Fruit fly (Drosophila melanogaster): Measurements from ENCODE around the gene chinmo.

chinmo gene

DNA sequence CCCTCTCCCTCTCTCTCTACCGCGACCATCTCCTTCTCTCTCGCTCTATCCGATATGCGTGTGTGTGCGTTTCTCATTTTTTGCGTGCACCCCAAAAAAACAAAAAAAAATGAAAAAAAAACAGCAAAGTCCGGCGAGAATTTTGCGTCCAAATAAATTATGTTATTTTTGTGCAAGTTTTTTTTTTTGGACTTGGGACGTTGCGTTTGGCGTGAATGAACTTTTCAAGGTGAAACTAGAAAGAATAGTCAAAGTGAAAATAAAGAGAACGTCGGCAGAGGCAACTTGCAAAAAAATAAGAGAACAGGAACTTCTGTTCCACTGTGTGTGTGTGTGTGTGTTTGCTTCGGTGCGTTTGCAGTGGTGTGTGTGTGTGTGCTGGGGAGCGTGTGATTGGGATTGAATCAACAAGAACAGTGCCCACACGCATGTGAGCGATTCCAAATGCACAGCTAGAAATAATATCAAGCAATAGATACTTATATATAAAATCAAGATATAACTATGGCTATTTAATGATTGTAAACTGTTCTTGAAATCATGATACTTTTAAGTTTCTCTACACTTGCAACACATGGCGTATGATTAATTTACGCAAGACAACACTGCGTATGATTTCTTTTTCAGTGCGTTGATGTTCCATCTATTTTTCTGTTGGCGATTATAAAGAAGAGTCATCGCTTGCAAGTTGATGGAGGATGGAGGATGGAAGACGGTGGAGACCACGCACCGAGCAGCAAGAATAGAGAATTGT is 21.7 kb upstream of the chinmo start (continued):
- no peak for TF ChIP-seq hkb (optimal IDR thresholded peaks at IDR 0.05)
- TF ChIP-seq hkb (GFP tag; IDR thresholded peaks at IDR 0.05): peak; percentile 71
- peak; percentile 57 for TF ChIP-seq CG15514 (GFP tag; optimal IDR thresholded peaks at IDR 0.05)
- TF ChIP-seq Abd-B (GFP tag; optimal IDR thresholded peaks at IDR 0.05): no peak
- no peak for TF ChIP-seq hth (optimal IDR thresholded peaks at IDR 0.05)
- TF ChIP-seq CG17186 (GFP tag; optimal IDR thresholded peaks at IDR 0.05): no peak
- TF ChIP-seq zen (tag; optimal IDR thresholded peaks at IDR 0.05): no peak
- TF ChIP-seq cg (GFP tag; optimal IDR thresholded peaks at IDR 0.05): peak; percentile 23
- TF ChIP-seq stc (GFP tag; IDR thresholded peaks at IDR 0.05): no peak
- TF ChIP-seq HHEX (GFP tag; optimal IDR thresholded peaks at IDR 0.05): peak; percentile 62
- 0 out of 3 replicates have a peak, but pooled peaks have one; percentile 22 for TF ChIP-seq CG11093 (GFP tag; IDR thresholded peaks at IDR 0.05)
- peak; percentile 45; the same call in 1 of the 2 replicates for TF ChIP-seq ranshi (GFP tag; IDR thresholded peaks at IDR 0.05)
- TF ChIP-seq E2f1 (GFP tag; IDR thresholded peaks at IDR 0.05): peak; percentile 62
- TF ChIP-seq CG6272 (GFP tag; IDR thresholded peaks at IDR 0.05): no peak
- TF ChIP-seq z (GFP tag; IDR thresholded peaks at IDR 0.05): no peak
- no peak for TF ChIP-seq CG8478 (optimal IDR thresholded peaks at IDR 0.05)
- peak; percentile 14 for TF ChIP-seq Blimp-1 (GFP tag; optimal IDR thresholded peaks at IDR 0.05)
- peak; percentile 33; the same call in 1 of the 2 replicates for TF ChIP-seq CG9215 (GFP tag; IDR thresholded peaks at IDR 0.05)
- TF ChIP-seq CG18262 (tag; optimal IDR thresholded peaks at IDR 0.05): peak; percentile 12
- no peak for TF ChIP-seq tna (GFP tag; IDR thresholded peaks at IDR 0.05; ENCODE audit: partially characterized antibody)
- peak; percentile 24 for TF ChIP-seq fd96Cb (tag; optimal IDR thresholded peaks at IDR 0.05)
- peak; percentile 41 for TF ChIP-seq CG18619 (GFP tag; optimal IDR thresholded peaks at IDR 0.05)
- TF ChIP-seq Atf3 (GFP tag; optimal IDR thresholded peaks at IDR 0.05): no peak
- no peak for TF ChIP-seq inv (GFP tag; IDR thresholded peaks at IDR 0.05; ENCODE audit: partially characterized antibody)
- TF ChIP-seq kah (GFP tag; optimal IDR thresholded peaks at IDR 0.05): no peak
- TF ChIP-seq YL-1 (GFP tag; optimal IDR thresholded peaks at IDR 0.05): no peak
- TF ChIP-seq CG3281 (GFP tag; optimal IDR thresholded peaks at IDR 0.05): peak; percentile 68
- no peak for TF ChIP-seq CG43689 (GFP tag; IDR thresholded peaks at IDR 0.05)
- no peak for TF ChIP-seq CG12236 (GFP tag; optimal IDR thresholded peaks at IDR 0.05)
- no peak for TF ChIP-seq croc (GFP tag; conservative IDR thresholded peaks at IDR 0.05)
- TF ChIP-seq CG11456 (GFP tag; IDR thresholded peaks at IDR 0.05): peak; percentile 26; the same call in 1 of the 3 replicates
- peak; percentile 40 for TF ChIP-seq slp2 (GFP tag; optimal IDR thresholded peaks at IDR 0.05)
- TF ChIP-seq HLH54F (GFP tag; optimal IDR thresholded peaks at IDR 0.05): peak; percentile 39
- TF ChIP-seq Xbp1 (GFP tag; optimal IDR thresholded peaks at IDR 0.05): peak; percentile 50
- TF ChIP-seq br (optimal IDR thresholded peaks at IDR 0.05): no peak
- TF ChIP-seq CG9437 (GFP tag; optimal IDR thresholded peaks at IDR 0.05): peak; percentile 48
- no peak for TF ChIP-seq CG14860 (GFP tag; IDR thresholded peaks at IDR 0.05; ENCODE audit: partially characterized antibody)
- TF ChIP-seq pfk (GFP tag; optimal IDR thresholded peaks at IDR 0.05): no peak
- TF ChIP-seq tx (GFP tag; optimal IDR thresholded peaks at IDR 0.05): no peak
- TF ChIP-seq chm (GFP tag; IDR thresholded peaks at IDR 0.05): no peak
- TF ChIP-seq CG12071 (GFP tag; optimal IDR thresholded peaks at IDR 0.05): peak; percentile 55
- no peak for TF ChIP-seq Doc2 (GFP tag; IDR thresholded peaks at IDR 0.05)
- no peak for TF ChIP-seq cas (GFP tag; IDR thresholded peaks at IDR 0.05)
- no peak for TF ChIP-seq D19A (tag; optimal IDR thresholded peaks at IDR 0.05)
- TF ChIP-seq BEAF-32 (GFP tag; optimal IDR thresholded peaks at IDR 0.05): no peak
- peak; percentile 73 for TF ChIP-seq Ada2b (GFP tag; IDR thresholded peaks at IDR 0.05)
- no peak for TF ChIP-seq CG8290 (GFP tag; optimal IDR thresholded peaks at IDR 0.05)
- TF ChIP-seq CG8290 (tag; optimal IDR thresholded peaks at IDR 0.05): peak in 1 of 2 experiments; percentile 54
- no peak for TF ChIP-seq usp (GFP tag; optimal IDR thresholded peaks at IDR 0.05)
- peak; percentile 58 for TF ChIP-seq ind (GFP tag; optimal IDR thresholded peaks at IDR 0.05)
- TF ChIP-seq Rx (GFP tag; IDR thresholded peaks at IDR 0.05): peak; percentile 60
